Fruit fly (Drosophila melanogaster) whole organism, embryonic: Measurements from ENCODE around the gene CG5381.

ENCODE experiments used
- BEAF-32 ChIP-seq: fragments of 200-800 bp; sonication (Bioruptor generic); optimal IDR thresholded peaks from 3 replicates; lab custom pipeline; 2017; ENCODE audit warnings: missing biosample characterization, missing genetic modification characterization, mild to moderate bottlenecking, moderate library complexity, missing genetic modification reagents
- CG1024 ChIP-seq: fragments of 200-800 bp; sonication (Bioruptor generic); IDR thresholded peaks from 2 replicates; pipeline ENCODE4 v1.3.6; 2022; ENCODE audit warnings: missing biosample characterization, missing genetic modification characterization
- CG12659 ChIP-seq: fragments of 200-800 bp; sonication (Bioruptor generic); optimal IDR thresholded peaks from 3 replicates; lab custom pipeline; 2017; ENCODE audit warnings: mild to moderate bottlenecking, missing biosample characterization, missing genetic modification reagents, missing genetic modification characterization
- CG12942 ChIP-seq: fragments of 200-800 bp; sonication (Bioruptor generic); optimal IDR thresholded peaks from 3 replicates; lab custom pipeline; 2016; ENCODE audit warnings: missing biosample characterization, missing genetic modification characterization
- CG14667 ChIP-seq: fragments of 200-800 bp; sonication (Bioruptor generic); IDR thresholded peaks from 2 replicates; pipeline ENCODE4 v1.3.6; 2022; ENCODE audit warnings: missing biosample characterization, missing genetic modification characterization
- CG14710 ChIP-seq: fragments of 200-800 bp; sonication (Bioruptor generic); optimal IDR thresholded peaks from 3 replicates; lab custom pipeline; 2019; ENCODE audit warnings: missing biosample characterization, mild to moderate bottlenecking, missing genetic modification characterization, moderate library complexity
- CG14860 ChIP-seq: fragments of 200-800 bp; sonication (Bioruptor generic); IDR thresholded peaks from 3 replicates; pipeline ENCODE4 v1.3.6; 2022; ENCODE audit warnings: missing biosample characterization, missing genetic modification characterization; ENCODE audit not compliant: partially characterized antibody
- CG15514 ChIP-seq: fragments of 200-800 bp; sonication (Bioruptor generic); optimal IDR thresholded peaks from 3 replicates; lab custom pipeline; 2017; ENCODE audit warnings: missing biosample characterization, missing genetic modification characterization, mild to moderate bottlenecking, moderate library complexity, missing genetic modification reagents
- CG17802 ChIP-seq: fragments of 200-800 bp; sonication (Bioruptor generic); optimal IDR thresholded peaks from 2 replicates; lab custom pipeline; 2018; ENCODE audit warnings: missing biosample characterization, mild to moderate bottlenecking, missing genetic modification characterization, moderate library complexity
- CG2116 ChIP-seq: fragments of 200-800 bp; sonication (Bioruptor generic); optimal IDR thresholded peaks from 3 replicates; lab custom pipeline; 2018; ENCODE audit warnings: missing biosample characterization, mild to moderate bottlenecking, missing genetic modification characterization
- CG30020 ChIP-seq: fragments of 200-800 bp; optimal IDR thresholded peaks from 2 replicates; lab custom pipeline; 2019; ENCODE audit warnings: missing biosample characterization, mild to moderate bottlenecking, missing genetic modification characterization, moderate library complexity
- CG30403 ChIP-seq: fragments of 200-800 bp; sonication (Bioruptor generic); optimal IDR thresholded peaks from 3 replicates; lab custom pipeline; 2016; ENCODE audit warnings: missing biosample characterization, missing genetic modification characterization
- CG4617 ChIP-seq: fragments of 200-800 bp; sonication (Bioruptor generic); optimal IDR thresholded peaks from 3 replicates; lab custom pipeline; 2016; ENCODE audit warnings: missing biosample characterization, missing genetic modification characterization, borderline replicate concordance
- CG6689 ChIP-seq: fragments of 200-800 bp; sonication (Bioruptor generic); IDR thresholded peaks from 2 replicates; pipeline ENCODE4 v1.3.6; 2022; ENCODE audit warnings: missing biosample characterization, missing genetic modification characterization
- CG6791 ChIP-seq: fragments of 200-800 bp; sonication (Bioruptor generic); IDR thresholded peaks from 3 replicates; pipeline ENCODE4 v1.3.6; 2022; ENCODE audit warnings: missing biosample characterization, missing genetic modification characterization; ENCODE audit not compliant: partially characterized antibody
- CG6813 ChIP-seq: fragments of 200-800 bp; sonication (Bioruptor generic); optimal IDR thresholded peaks from 2 replicates; lab custom pipeline; 2017; ENCODE audit warnings: missing biosample characterization, missing genetic modification characterization, mild to moderate bottlenecking, moderate library complexity, missing genetic modification reagents
- CG7357 ChIP-seq: fragments of 200-800 bp; sonication (Bioruptor generic); IDR thresholded peaks from 3 replicates; pipeline ENCODE4 v1.3.6; 2022; ENCODE audit warnings: missing biosample characterization, missing genetic modification characterization
- CG8290 ChIP-seq, 3 experiments: fragments of 200-800 bp; sonication (Bioruptor generic); optimal IDR thresholded peaks; 2 replicates each; lab custom pipeline; 2016 to 2019; ENCODE audit warnings: missing biosample characterization in 3 of 3, missing genetic modification characterization in 3 of 3, mild to moderate bottlenecking in 2 of 3, moderate library complexity in 1 of 3
- CG9797 ChIP-seq: fragments of 200-800 bp; sonication (Bioruptor generic); optimal IDR thresholded peaks from 3 replicates; lab custom pipeline; 2018; ENCODE audit warnings: missing biosample characterization, mild to moderate bottlenecking, missing genetic modification characterization
- CG9932 ChIP-seq: fragments of 200-800 bp; sonication (Bioruptor generic); IDR thresholded peaks from 2 replicates; pipeline ENCODE4 v1.3.6; 2022; ENCODE audit warnings: missing biosample characterization, missing genetic modification characterization
- Dbx ChIP-seq: fragments of 200-800 bp; sonication (Bioruptor generic); IDR thresholded peaks from 3 replicates; pipeline ENCODE4 v1.3.6; 2022; ENCODE audit warnings: missing biosample characterization, missing genetic modification characterization
- Dll ChIP-seq: fragments of 200-800 bp; sonication (Bioruptor generic); IDR thresholded peaks from 4 replicates; pipeline ENCODE4 v1.3.6; 2022; ENCODE audit warnings: missing biosample characterization, missing genetic modification characterization; ENCODE audit not compliant: partially characterized antibody
- Doc3 ChIP-seq: fragments of 200-800 bp; sonication (Bioruptor generic); IDR thresholded peaks from 3 replicates; pipeline ENCODE4 v1.3.6; 2022; ENCODE audit warnings: missing biosample characterization, missing genetic modification characterization; ENCODE audit not compliant: partially characterized antibody
- E2f2 ChIP-seq: fragments of 200-800 bp; sonication (Bioruptor generic); IDR thresholded peaks from 2 replicates; pipeline ENCODE4 v1.3.6; 2022; ENCODE audit warnings: missing biosample characterization, missing genetic modification characterization
- HmgZ ChIP-seq: fragments of 200-800 bp; sonication (Bioruptor generic); optimal IDR thresholded peaks from 2 replicates; lab custom pipeline; 2018; ENCODE audit warnings: missing biosample characterization, mild to moderate bottlenecking, missing genetic modification characterization
- Hmr ChIP-seq: fragments of 200-800 bp; sonication (Bioruptor generic); optimal IDR thresholded peaks from 3 replicates; lab custom pipeline; 2017; ENCODE audit warnings: mild to moderate bottlenecking, missing biosample characterization, missing genetic modification reagents, missing genetic modification characterization
- MBD-R2 ChIP-seq: fragments of 200-800 bp; sonication (Bioruptor generic); IDR thresholded peaks from 2 replicates; pipeline ENCODE4 v1.3.6; 2022; ENCODE audit warnings: missing biosample characterization, missing genetic modification characterization
- MESR4 ChIP-seq: fragments of 200-800 bp; sonication (Bioruptor generic); optimal IDR thresholded peaks from 2 replicates; lab custom pipeline; 2018; ENCODE audit warnings: missing biosample characterization, mild to moderate bottlenecking, missing genetic modification characterization, moderate library complexity
- Nf-YB ChIP-seq: fragments of 200-800 bp; sonication (Bioruptor generic); optimal IDR thresholded peaks from 3 replicates; lab custom pipeline; 2019; ENCODE audit warnings: missing biosample characterization, mild to moderate bottlenecking, missing genetic modification characterization, moderate library complexity
- Side ChIP-seq: fragments of 200-800 bp; sonication (Bioruptor generic); optimal IDR thresholded peaks from 2 replicates; lab custom pipeline; 2016; ENCODE audit warnings: missing biosample characterization, missing genetic modification characterization
- Xbp1 ChIP-seq: fragments of 200-800 bp; sonication (Bioruptor generic); optimal IDR thresholded peaks from 3 replicates; lab custom pipeline; 2016; ENCODE audit warnings: missing biosample characterization, mild to moderate bottlenecking, missing genetic modification characterization
- amos ChIP-seq: fragments of 200-800 bp; sonication (Bioruptor generic); IDR thresholded peaks from 2 replicates; pipeline ENCODE4 v1.3.6; 2022; ENCODE audit warnings: missing biosample characterization, missing genetic modification characterization; ENCODE audit not compliant: partially characterized antibody
- ato ChIP-seq: fragments of 200-800 bp; sonication (Bioruptor generic); IDR thresholded peaks from 2 replicates; pipeline ENCODE4 v1.3.6; 2022; ENCODE audit warnings: missing biosample characterization, missing genetic modification characterization; ENCODE audit not compliant: partially characterized antibody
- bbx ChIP-seq: fragments of 200-800 bp; sonication (Bioruptor generic); IDR thresholded peaks from 2 replicates; pipeline ENCODE4 v1.3.6; 2022; ENCODE audit warnings: missing biosample characterization, missing genetic modification characterization; ENCODE audit not compliant: partially characterized antibody
- cad ChIP-seq: fragments of >200 bp; optimal IDR thresholded peaks from 2 replicates; lab custom pipeline; 2017; ENCODE audit warnings: missing biosample characterization, missing genetic modification characterization
- hb ChIP-seq: fragments of 200-800 bp; sonication (Bioruptor generic); IDR thresholded peaks from 3 replicates; pipeline ENCODE4 v1.3.6; 2022; ENCODE audit warnings: missing biosample characterization, missing genetic modification characterization; ENCODE audit not compliant: partially characterized antibody
- hbn ChIP-seq: fragments of 200-800 bp; sonication (Bioruptor generic); IDR thresholded peaks from 2 replicates; pipeline ENCODE4 v1.3.6; 2022; ENCODE audit warnings: missing biosample characterization, missing genetic modification characterization; ENCODE audit not compliant: partially characterized antibody
- her ChIP-seq: fragments of 200-800 bp; sonication (Bioruptor generic); optimal IDR thresholded peaks from 2 replicates; lab custom pipeline; 2016; ENCODE audit warnings: missing biosample characterization, missing genetic modification characterization
- knrl ChIP-seq: fragments of 200-800 bp; sonication (Bioruptor generic); IDR thresholded peaks from 3 replicates; pipeline ENCODE4 v1.3.6; 2022; ENCODE audit warnings: missing biosample characterization, missing genetic modification characterization; ENCODE audit not compliant: partially characterized antibody
- mam ChIP-seq: fragments of 200-800 bp; sonication (Bioruptor generic); optimal IDR thresholded peaks from 3 replicates; lab custom pipeline; 2016; ENCODE audit warnings: missing biosample characterization, missing genetic modification characterization
- mld ChIP-seq: fragments of 200-800 bp; sonication (Bioruptor generic); IDR thresholded peaks from 3 replicates; pipeline ENCODE4 v1.3.6; 2022; ENCODE audit warnings: missing biosample characterization, missing genetic modification characterization; ENCODE audit not compliant: partially characterized antibody
- nerfin-2 ChIP-seq: fragments of 200-800 bp; sonication (Bioruptor generic); IDR thresholded peaks from 2 replicates; pipeline ENCODE4 v1.3.6; 2022; ENCODE audit warnings: missing biosample characterization, missing genetic modification characterization; ENCODE audit not compliant: partially characterized antibody
- pfk ChIP-seq: fragments of 200-800 bp; sonication (Bioruptor generic); optimal IDR thresholded peaks from 2 replicates; lab custom pipeline; 2018; ENCODE audit warnings: missing biosample characterization, mild to moderate bottlenecking, missing genetic modification characterization, moderate library complexity
- pzg ChIP-seq: fragments of 200-800 bp; sonication (Bioruptor generic); optimal IDR thresholded peaks from 3 replicates; lab custom pipeline; 2018; ENCODE audit warnings: missing biosample characterization, mild to moderate bottlenecking, missing genetic modification characterization, moderate library complexity
- trem ChIP-seq: fragments of 200-800 bp; optimal IDR thresholded peaks from 3 replicates; lab custom pipeline; 2019; ENCODE audit warnings: missing biosample characterization, mild to moderate bottlenecking, missing genetic modification characterization, moderate library complexity
- unc-4 ChIP-seq: fragments of 200-800 bp; sonication (Bioruptor generic); IDR thresholded peaks from 2 replicates; pipeline ENCODE4 v1.3.6; 2022; ENCODE audit warnings: missing biosample characterization, missing genetic modification characterization; ENCODE audit not compliant: partially characterized antibody
- vnd ChIP-seq: fragments of 200-800 bp; sonication (Bioruptor generic); IDR thresholded peaks from 3 replicates; pipeline ENCODE4 v1.3.6; 2022; ENCODE audit warnings: missing biosample characterization, missing genetic modification characterization; ENCODE audit not compliant: partially characterized antibody

CG5381 gene

DNA sequence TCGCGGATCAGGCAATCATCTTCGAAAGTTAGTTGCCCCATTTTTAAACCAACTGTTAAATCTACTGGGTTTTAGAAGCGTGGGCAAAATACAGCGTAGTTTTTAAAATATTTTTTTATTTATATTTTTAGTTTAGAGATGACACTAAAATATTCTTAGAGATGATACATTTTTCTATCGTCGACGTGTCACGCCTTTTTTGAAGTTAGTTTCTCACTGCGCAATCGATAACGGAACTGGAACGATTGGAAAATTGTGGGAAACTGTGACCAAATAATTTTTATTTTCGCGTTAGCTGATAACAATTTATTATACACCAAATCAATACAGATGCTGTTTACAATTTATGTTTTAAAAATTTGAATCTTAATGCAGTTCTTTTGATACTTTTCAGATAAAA lies 44.2 kb downstream of the CG5381 start, which contains the start of gene Utx (continued):
- TF ChIP-seq CG8290 (GFP tag; optimal IDR thresholded peaks at IDR 0.05; lab: Kevin White, UChicago) (peak; percentile 5), CG8290 (tag; optimal IDR thresholded peaks at IDR 0.05; lab: Kevin White, UChicago) (no peak), CG30020 (peak; percentile 96), unc-4 (GFP tag; lab: Robert Waterston, UW) (peak; percentile 75), CG9932 (GFP tag; lab: Robert Waterston, UW) (no peak; the same call in 1 of the 2 replicates), CG2116 (GFP tag; lab: Kevin White, UChicago) (peak; percentile 49), mld (GFP tag; lab: Robert Waterston, UW) (peak; percentile 66; the same call in 1 of the 3 replicates), E2f2 (GFP tag; lab: Robert Waterston, UW) (peak; percentile 79), CG12659 (GFP tag; lab: Kevin White, UChicago) (peak; percentile 45), nerfin-2 (GFP tag; lab: Robert Waterston, UW) (peak; percentile 48; the same call in 1 of the 2 replicates), her (GFP tag; lab: Kevin White, UChicago) (no peak), CG4617 (GFP tag; lab: Kevin White, UChicago) (peak; percentile 55), CG1024 (GFP tag; lab: Robert Waterston, UW) (peak; percentile 81), hb (peak; percentile 53; the same call in 2 of the 3 replicates), CG14667 (GFP tag; lab: Robert Waterston, UW) (no peak), pzg (GFP tag; lab: Kevin White, UChicago) (peak; percentile 77), CG12942 (GFP tag; lab: Kevin White, UChicago) (no peak), Doc3 (GFP tag; lab: Robert Waterston, UW) (peak; percentile 79), Xbp1 (peak; percentile 41), pfk (GFP tag; lab: Kevin White, UChicago) (peak; percentile 93), CG7357 (GFP tag; lab: Robert Waterston, UW) (peak; percentile 89), CG6689 (GFP tag; lab: Robert Waterston, UW) (no peak), Side (GFP tag; lab: Kevin White, UChicago) (no peak), bbx (GFP tag; lab: Robert Waterston, UW) (peak; percentile 87), Hmr (GFP tag; lab: Kevin White, UChicago) (no peak), mam (GFP tag; lab: Kevin White, UChicago) (peak; percentile 4), CG14710 (tag; lab: Kevin White, UChicago) (peak; percentile 56), MBD-R2 (GFP tag; lab: Robert Waterston, UW) (peak; percentile 33; the same call in 1 of the 2 replicates), CG9797 (GFP tag; lab: Kevin White, UChicago) (no peak), MESR4 (GFP tag; lab: Kevin White, UChicago) (peak; percentile 31), CG17802 (tag; lab: Kevin White, UChicago) (peak; percentile 80), amos (GFP tag; lab: Robert Waterston, UW) (peak; percentile 91), CG30403 (GFP tag; lab: Kevin White, UChicago) (peak; percentile 1), CG15514 (GFP tag; lab: Kevin White, UChicago) (peak; percentile 67), knrl (peak; percentile 92), cad (GFP tag; lab: Kevin White, UChicago) (no peak), trem (tag; lab: Kevin White, UChicago) (peak; percentile 49), Dbx (GFP tag; lab: Robert Waterston, UW) (peak; percentile 23; the same call in 1 of the 3 replicates), BEAF-32 (GFP tag; lab: Kevin White, UChicago) (peak; percentile 88), CG6791 (GFP tag; lab: Robert Waterston, UW) (peak; percentile 91), vnd (GFP tag; lab: Robert Waterston, UW) (peak; percentile 76), Nf-YB (no peak), HmgZ (peak; percentile 3), Dll (GFP tag; lab: Robert Waterston, UW) (peak; percentile 74), hbn (GFP tag; lab: Robert Waterston, UW) (peak; percentile 72), CG14860 (peak; percentile 75), ato (GFP tag; lab: Robert Waterston, UW) (peak; percentile 62), CG6813 (GFP tag; lab: Kevin White, UChicago) (no peak)
